Fruit fly (Drosophila melanogaster) whole organism, wandering third instar larva: ENCODE data around the gene Timp.
A peak's percentile ranks its signal among the peaks of the same experiment; 100 is the strongest.

ENCODE experiments used
- CG32264 ChIP-seq: fragments of 200-800 bp; sonication (Bioruptor generic); optimal IDR thresholded peaks from 2 replicates; lab custom pipeline; 2016; ENCODE audit warnings: missing biosample characterization, missing genetic modification characterization
- CG9705 ChIP-seq: fragments of 200-800 bp; sonication (Bioruptor generic); optimal IDR thresholded peaks from 2 replicates; lab custom pipeline; 2018; ENCODE audit warnings: missing biosample characterization, mild to moderate bottlenecking, missing genetic modification characterization
- CrebA ChIP-seq: fragments of 200-800 bp; sonication (Bioruptor generic); optimal IDR thresholded peaks from 2 replicates; lab custom pipeline; 2016; ENCODE audit warnings: missing biosample characterization, mild to moderate bottlenecking, missing genetic modification characterization, borderline replicate concordance
- Dfd ChIP-seq: fragments of >200 bp; optimal IDR thresholded peaks from 2 replicates; lab custom pipeline; 2017; ENCODE audit warnings: missing biosample characterization, missing genetic modification characterization
- GATAd ChIP-seq: sonication (Bioruptor generic); optimal IDR thresholded peaks from 2 replicates; lab custom pipeline; 2016; ENCODE audit warnings: missing biosample characterization, missing genetic modification characterization
- HLH106 ChIP-seq: fragments of 200-800 bp; optimal IDR thresholded peaks from 3 replicates; lab custom pipeline; 2019; ENCODE audit warnings: missing biosample characterization, mild to moderate bottlenecking, missing genetic modification characterization, moderate library complexity
- Hnf4 ChIP-seq: fragments of 200-800 bp; sonication (Bioruptor generic); optimal IDR thresholded peaks from 2 replicates; lab custom pipeline; 2016; ENCODE audit warnings: missing biosample characterization, mild to moderate bottlenecking, missing genetic modification characterization
- Hr78 ChIP-seq: fragments of >200 bp; optimal IDR thresholded peaks from 2 replicates; lab custom pipeline; 2017; ENCODE audit warnings: missing biosample characterization, missing genetic modification characterization
- Hr83 ChIP-seq: fragments of 200-300 bp; sonication (Bioruptor generic); optimal IDR thresholded peaks from 2 replicates; lab custom pipeline; 2016; ENCODE audit warnings: missing biosample characterization, mild to moderate bottlenecking, missing genetic modification characterization, moderate library complexity; ENCODE audit not compliant: poor library complexity, severe bottlenecking
- Jra ChIP-seq: sonication (Bioruptor generic); optimal IDR thresholded peaks from 2 replicates; lab custom pipeline; 2016; ENCODE audit warnings: missing biosample characterization, missing genetic modification characterization
- Mio ChIP-seq: sonication (Bioruptor generic); optimal IDR thresholded peaks from 2 replicates; lab custom pipeline; 2016; ENCODE audit warnings: missing biosample characterization, missing genetic modification characterization
- Myc ChIP-seq: fragments of >200 bp; optimal IDR thresholded peaks from 2 replicates; lab custom pipeline; 2017
- OdsH ChIP-seq: fragments of 200-800 bp; sonication (Bioruptor generic); optimal IDR thresholded peaks from 2 replicates; lab custom pipeline; 2016; ENCODE audit warnings: missing biosample characterization, mild to moderate bottlenecking, missing genetic modification characterization
- Rel ChIP-seq, 2 experiments: fragments of 200-800 bp; sonication (Bioruptor generic) in 1 of 2; optimal IDR thresholded peaks; 2 replicates in 1 of 2; 3 replicates in 1 of 2; lab custom pipeline; 2016 to 2019; ENCODE audit warnings: mild to moderate bottlenecking in 2 of 2, missing biosample characterization in 2 of 2, missing genetic modification characterization in 2 of 2, moderate library complexity in 1 of 2
- Sp1 ChIP-seq: fragments of 200-800 bp; sonication (Bioruptor generic); optimal IDR thresholded peaks from 3 replicates; lab custom pipeline; 2019; ENCODE audit warnings: missing biosample characterization, mild to moderate bottlenecking, missing genetic modification characterization, moderate library complexity
- Vsx2 ChIP-seq: fragments of 200-300, 225-300 bp; sonication (Bioruptor generic); optimal IDR thresholded peaks from 2 replicates; lab custom pipeline; 2018; ENCODE audit warnings: missing biosample characterization, missing genetic modification characterization; ENCODE audit not compliant: partially characterized antibody
- br ChIP-seq: fragments of 200-800 bp; sonication (Bioruptor generic); optimal IDR thresholded peaks from 2 replicates; lab custom pipeline; 2016; ENCODE audit warnings: missing biosample characterization, missing genetic modification characterization
- brk ChIP-seq: fragments of 200-800 bp; sonication (Bioruptor generic); optimal IDR thresholded peaks from 2 replicates; lab custom pipeline; 2016; ENCODE audit warnings: missing biosample characterization, mild to moderate bottlenecking, missing genetic modification characterization
- dmrt93B ChIP-seq: fragments of 200-800 bp; sonication (Bioruptor generic); optimal IDR thresholded peaks from 2 replicates; lab custom pipeline; 2018; ENCODE audit warnings: missing biosample characterization, mild to moderate bottlenecking, missing genetic modification characterization
- dsf ChIP-seq: sonication (Bioruptor generic); optimal IDR thresholded peaks from 2 replicates; lab custom pipeline; 2016; ENCODE audit warnings: missing biosample characterization, missing genetic modification characterization, borderline replicate concordance
- ey ChIP-seq: fragments of 200-800 bp; sonication (Bioruptor generic); optimal IDR thresholded peaks from 2 replicates; lab custom pipeline; 2016; ENCODE audit warnings: missing biosample characterization, missing genetic modification characterization
- foxo ChIP-seq, 2 experiments: fragments of 200-800 bp; sonication (Bioruptor generic); optimal IDR thresholded peaks; 2 replicates in 1 of 2; 3 replicates in 1 of 2; lab custom pipeline; 2016 to 2017; ENCODE audit warnings: missing biosample characterization in 2 of 2, missing genetic modification characterization in 2 of 2
- fru ChIP-seq: fragments of 200-800 bp; sonication (Bioruptor generic); optimal IDR thresholded peaks from 3 replicates; lab custom pipeline; 2016; ENCODE audit warnings: missing biosample characterization, mild to moderate bottlenecking, missing genetic modification characterization
- h ChIP-seq: fragments of 200-800 bp; sonication (Bioruptor generic); optimal IDR thresholded peaks from 3 replicates; lab custom pipeline; 2016; ENCODE audit warnings: missing biosample characterization, mild to moderate bottlenecking, missing genetic modification characterization
- jim ChIP-seq: fragments of 175-275, 200-325 bp; sonication (Bioruptor generic); optimal IDR thresholded peaks from 2 replicates; lab custom pipeline; 2016; ENCODE audit warnings: missing biosample characterization, mild to moderate bottlenecking, missing genetic modification characterization
- lola ChIP-seq: fragments of >200 bp; optimal IDR thresholded peaks from 2 replicates; lab custom pipeline; 2017; ENCODE audit warnings: missing biosample characterization, missing genetic modification characterization
- pan ChIP-seq: fragments of >200 bp; optimal IDR thresholded peaks from 2 replicates; lab custom pipeline; 2017
- psq ChIP-seq: fragments of 200-800 bp; sonication (Bioruptor generic); optimal IDR thresholded peaks from 3 replicates; lab custom pipeline; 2017; ENCODE audit warnings: missing biosample characterization, mild to moderate bottlenecking, missing genetic modification characterization, moderate library complexity
- rgr ChIP-seq: fragments of 200-800 bp; sonication (Bioruptor generic); optimal IDR thresholded peaks from 3 replicates; lab custom pipeline; 2016; ENCODE audit warnings: missing biosample characterization, mild to moderate bottlenecking, missing genetic modification characterization
- sage ChIP-seq: fragments of 200-800 bp; sonication (Bioruptor generic); optimal IDR thresholded peaks from 2 replicates; lab custom pipeline; 2016; ENCODE audit warnings: missing biosample characterization, mild to moderate bottlenecking, missing genetic modification characterization
- sv ChIP-seq: fragments of 200-800 bp; sonication (Bioruptor generic); optimal IDR thresholded peaks from 3 replicates; lab custom pipeline; 2016; ENCODE audit warnings: missing biosample characterization, missing genetic modification characterization
- tai ChIP-seq: sonication (Bioruptor generic); optimal IDR thresholded peaks from 2 replicates; lab custom pipeline; 2016; ENCODE audit warnings: missing biosample characterization, missing genetic modification characterization
- usp ChIP-seq: fragments of >200 bp; optimal IDR thresholded peaks from 2 replicates; lab custom pipeline; 2017; ENCODE audit warnings: missing biosample characterization, missing genetic modification characterization
- woc ChIP-seq: sonication (Bioruptor generic); optimal IDR thresholded peaks from 2 replicates; lab custom pipeline; 2016; ENCODE audit warnings: missing biosample characterization, mild to moderate bottlenecking, missing genetic modification characterization

Timp gene

DNA sequence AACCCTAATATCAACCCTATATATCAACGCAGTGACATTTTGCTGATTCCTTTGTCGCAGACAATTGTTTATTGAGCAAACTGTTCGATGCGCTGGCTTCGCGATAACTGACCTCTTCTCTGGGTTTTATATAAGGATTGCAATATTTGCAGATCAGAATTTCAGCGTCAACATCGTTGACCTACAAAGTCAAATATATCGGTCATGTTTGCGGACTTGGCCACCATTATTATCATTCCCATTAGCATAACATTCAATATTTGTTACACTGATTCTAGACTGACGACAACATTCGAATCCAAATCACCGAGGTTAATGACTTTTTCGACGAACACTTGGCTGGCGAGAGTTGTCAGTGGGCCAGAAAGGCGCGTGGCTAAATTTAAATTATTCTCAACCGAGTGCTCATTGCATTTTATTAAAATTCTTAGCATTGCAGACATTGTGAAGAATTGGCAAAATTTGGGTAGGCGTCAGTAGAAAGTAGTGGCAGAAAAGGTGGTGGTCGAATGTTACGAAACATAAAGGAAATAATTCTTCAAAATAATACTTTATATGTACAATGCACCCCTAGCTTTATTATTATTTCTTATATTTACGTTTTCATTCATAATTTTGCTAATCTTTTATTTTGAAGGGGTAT is 43.6 kb downstream of the Timp start:
- TF ChIP-seq sv (GFP tag; lab: Kevin White, UChicago) (no peak), OdsH (GFP tag; lab: Kevin White, UChicago) (peak; percentile 15)

DNA sequence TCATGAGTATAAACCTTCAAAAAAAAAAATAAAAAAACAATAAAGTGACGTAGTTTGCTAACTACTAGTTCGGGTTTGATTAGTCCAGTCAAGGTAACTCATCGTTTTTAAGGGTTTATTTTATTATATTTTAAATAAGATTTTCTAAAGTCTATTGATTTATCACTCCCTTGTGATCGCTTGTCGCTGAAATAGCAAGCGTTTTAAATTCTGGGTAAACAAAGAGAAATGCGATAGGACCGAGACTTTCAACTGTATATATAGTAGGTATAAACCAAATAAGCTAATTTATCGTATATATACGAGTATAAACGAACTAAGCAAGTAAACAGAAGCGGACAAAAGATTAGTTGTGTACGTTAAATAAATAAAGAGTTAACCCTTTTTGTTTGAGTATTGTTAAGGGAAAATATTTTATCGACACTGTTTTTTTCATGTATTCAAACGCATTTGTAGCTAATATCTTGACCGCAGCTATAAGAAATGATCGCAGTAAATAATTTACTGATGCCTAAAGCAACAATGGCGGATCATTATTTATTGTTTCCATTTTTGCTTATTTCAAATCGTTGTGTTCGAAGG is 44.2 kb downstream of the Timp start:
- TF ChIP-seq lola (GFP tag; lab: Kevin White, UChicago) (no peak), Myc (lab: Kevin White, UChicago) (no peak), br (GFP tag; lab: Kevin White, UChicago) (peak; percentile 15), foxo (GFP tag; optimal IDR thresholded peaks at IDR 0.05; lab: Kevin White, UChicago) (peak in 1 of 2 experiments; percentile 65), CG32264 (GFP tag; lab: Kevin White, UChicago) (peak; percentile 72), psq (GFP tag; lab: Kevin White, UChicago) (peak; percentile 33), Rel (GFP tag; optimal IDR thresholded peaks at IDR 0.05; lab: Kevin White, UChicago) (no peak), Rel (tag; optimal IDR thresholded peaks at IDR 0.05; lab: Kevin White, UChicago) (no peak), Hr83 (GFP tag; lab: Kevin White, UChicago) (peak; percentile 52), HLH106 (tag; lab: Kevin White, UChicago) (peak; percentile 59), sv (GFP tag; lab: Kevin White, UChicago) (no peak), h (GFP tag; lab: Kevin White, UChicago) (peak; percentile 35), dmrt93B (GFP tag; lab: Kevin White, UChicago) (peak; percentile 57), CrebA (GFP tag; lab: Kevin White, UChicago) (peak; percentile 23), rgr (GFP tag; lab: Kevin White, UChicago) (peak; percentile 51), fru (peak; percentile 56), Hr78 (GFP tag; lab: Kevin White, UChicago) (no peak), usp (no peak), Hnf4 (GFP tag; lab: Kevin White, UChicago) (peak; percentile 20), OdsH (GFP tag; lab: Kevin White, UChicago) (peak; percentile 63), tai (GFP tag; lab: Kevin White, UChicago) (no peak), Mio (GFP tag; lab: Kevin White, UChicago) (no peak), ey (GFP tag; lab: Kevin White, UChicago) (peak; percentile 65), woc (GFP tag; lab: Kevin White, UChicago) (peak; percentile 57), Jra (GFP tag; lab: Kevin White, UChicago) (peak; percentile 58), brk (GFP tag; lab: Kevin White, UChicago) (no peak), Sp1 (GFP tag; lab: Kevin White, UChicago) (peak; percentile 61)
- TF ChIP-seq, all 38 proteins: peak for 17

DNA sequence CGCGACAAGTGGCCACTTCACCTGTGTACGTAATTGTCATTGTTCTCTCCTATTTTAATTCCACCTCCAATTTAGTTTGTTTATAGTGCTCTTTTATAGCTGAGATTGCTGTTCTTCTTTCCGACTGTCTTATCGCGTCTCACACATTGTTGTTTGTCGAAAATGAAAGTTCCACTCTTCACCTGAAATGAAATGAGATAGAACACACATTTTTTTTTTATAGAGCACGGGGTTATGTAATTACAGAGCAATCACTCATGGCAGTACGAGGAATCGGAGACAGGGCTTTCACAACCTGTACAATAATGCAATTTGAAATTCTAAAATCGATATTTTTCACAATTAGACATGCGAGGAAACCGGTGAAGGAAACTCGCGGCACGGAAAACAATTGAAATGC is 45.5 kb downstream of the Timp start:
- TF ChIP-seq Sp1 (GFP tag; lab: Kevin White, UChicago) (no peak), Mio (GFP tag; lab: Kevin White, UChicago) (no peak), Dfd (GFP tag; lab: Kevin White, UChicago) (no peak), GATAd (GFP tag; lab: Kevin White, UChicago) (no peak), psq (GFP tag; lab: Kevin White, UChicago) (no peak), dsf (GFP tag; lab: Kevin White, UChicago) (no peak), ey (GFP tag; lab: Kevin White, UChicago) (no peak)

DNA sequence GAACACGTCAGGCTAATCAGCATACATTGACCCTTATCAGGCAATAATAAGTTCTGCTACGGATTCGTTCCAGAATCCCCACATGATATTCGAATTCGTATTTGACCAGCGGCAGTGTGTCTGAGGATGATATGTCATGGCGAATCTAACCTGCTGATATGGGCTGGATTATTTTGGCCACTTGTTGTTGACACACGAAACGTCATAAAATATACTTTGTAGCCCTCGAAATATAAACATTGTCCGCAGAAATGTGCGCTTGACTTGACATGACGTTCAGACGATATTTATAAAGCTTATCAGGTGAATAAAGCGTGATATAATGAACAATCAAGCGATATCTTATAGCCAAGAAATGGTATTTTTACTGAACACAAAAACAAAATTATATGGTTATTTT is 46.5 kb downstream of the Timp start:
- TF ChIP-seq usp (no peak), br (GFP tag; lab: Kevin White, UChicago) (peak; percentile 42), rgr (GFP tag; lab: Kevin White, UChicago) (no peak), brk (GFP tag; lab: Kevin White, UChicago) (no peak), ey (GFP tag; lab: Kevin White, UChicago) (no peak), CrebA (GFP tag; lab: Kevin White, UChicago) (no peak), Sp1 (GFP tag; lab: Kevin White, UChicago) (no peak), Vsx2 (no peak), psq (GFP tag; lab: Kevin White, UChicago) (no peak), Hnf4 (GFP tag; lab: Kevin White, UChicago) (peak; percentile 36), OdsH (GFP tag; lab: Kevin White, UChicago) (no peak), sage (GFP tag; lab: Kevin White, UChicago) (peak; percentile 2), tai (GFP tag; lab: Kevin White, UChicago) (peak; percentile 50), sv (GFP tag; lab: Kevin White, UChicago) (no peak), jim (no peak), Dfd (GFP tag; lab: Kevin White, UChicago) (no peak), woc (GFP tag; lab: Kevin White, UChicago) (no peak), pan (lab: Kevin White, UChicago) (no peak), h (GFP tag; lab: Kevin White, UChicago) (no peak), Myc (lab: Kevin White, UChicago) (no peak), CG9705 (GFP tag; lab: Kevin White, UChicago) (no peak), Hr78 (GFP tag; lab: Kevin White, UChicago) (no peak), Jra (GFP tag; lab: Kevin White, UChicago) (no peak), dsf (GFP tag; lab: Kevin White, UChicago) (no peak), foxo (GFP tag; optimal IDR thresholded peaks at IDR 0.05; lab: Kevin White, UChicago) (peak in 1 of 2 experiments; percentile 20), dmrt93B (GFP tag; lab: Kevin White, UChicago) (no peak), CG32264 (GFP tag; lab: Kevin White, UChicago) (no peak)
